Worm (Caenorhabditis elegans) whole organism, L4/young adult: Measurements from ENCODE around the gene lbp-7.

Experiments used
- W03F9.2 ChIP-seq: fragments of 150-350 bp; optimal IDR thresholded peaks from 2 replicates; lab custom pipeline; 2014; ENCODE audit warnings: missing biosample characterization, missing genetic modification characterization
- dao-5 ChIP-seq: sonication (generic microtip); optimal IDR thresholded peaks from 2 replicates; lab custom pipeline; 2016; ENCODE audit warnings: missing genotype, missing genetic modification characterization, moderate library complexity, missing compliant biosample characterization
- him-1 ChIP-seq: sonication (generic microtip); optimal IDR thresholded peaks from 2 replicates; lab custom pipeline; 2016; ENCODE audit warnings: missing genotype, missing genetic modification reagents, missing genetic modification characterization, missing compliant biosample characterization

lbp-7 gene

ce11 chrV:13866353-13866752 lies 13.0 kb upstream of the lbp-7 start, which contains the start of gene nhr-175:
nhr-175 (plus strand) TSS chrV:13866691.
- TF ChIP-seq him-1 (tag; lab: Kevin White, UChicago) (no peak), W03F9.2 (tag; lab: Kevin White, UChicago) (no peak), dao-5 (tag; lab: Kevin White, UChicago) (no peak)

- TF ChIP-seq him-1 (tag; lab: Kevin White, UChicago) (no peak), W03F9.2 (tag; lab: Kevin White, UChicago) (no peak), dao-5 (tag; lab: Kevin White, UChicago) (no peak)
Measured at ce11 chrV:13869551-13869950, 9.8 kb upstream of the lbp-7 start.

ce11 chrV:13872895-13873294 lies 6.5 kb upstream of the lbp-7 start, which contains the start of gene cpt-5:
cpt-5 (plus strand) TSS chrV:13873195.
- TF ChIP-seq him-1 (tag; lab: Kevin White, UChicago) (no peak), dao-5 (tag; lab: Kevin White, UChicago) (no peak), W03F9.2 (tag; lab: Kevin White, UChicago) (no peak)

- TF ChIP-seq W03F9.2 (tag; lab: Kevin White, UChicago) (no peak), dao-5 (tag; lab: Kevin White, UChicago) (no peak), him-1 (tag; lab: Kevin White, UChicago) (no peak)
Measured at ce11 chrV:13873323-13873722, 6.0 kb upstream of the lbp-7 start.

ce11 chrV:13876529-13876928 lies 2.8 kb upstream of the lbp-7 start, which contains the start of gene T22G5.1:
T22G5.1 (plus strand) TSS chrV:13876829.
- TF ChIP-seq dao-5 (tag; lab: Kevin White, UChicago) (no peak), W03F9.2 (tag; lab: Kevin White, UChicago) (no peak), him-1 (tag; lab: Kevin White, UChicago) (no peak)

ce11 chrV:13878226-13878625 lies 1.1 kb upstream of the lbp-7 start:
- TF ChIP-seq W03F9.2 (tag; lab: Kevin White, UChicago) (no peak), him-1 (tag; lab: Kevin White, UChicago) (no peak), dao-5 (tag; lab: Kevin White, UChicago) (no peak)

ce11 chrV:13880163-13880562 lies 811 bp downstream of the lbp-7 start:
- TF ChIP-seq W03F9.2 (tag; lab: Kevin White, UChicago) (no peak), him-1 (tag; lab: Kevin White, UChicago) (no peak), dao-5 (tag; lab: Kevin White, UChicago) (no peak)

- no peak for TF ChIP-seq dao-5 (tag; lab: Kevin White, UChicago)
- no peak for TF ChIP-seq W03F9.2 (tag; lab: Kevin White, UChicago)
- TF ChIP-seq him-1 (tag; lab: Kevin White, UChicago): no peak
Measured at ce11 chrV:13880607-13881006, 1.3 kb downstream of the lbp-7 start, which contains the start of gene T22G5.3. T22G5.3 (plus strand) TSS chrV:13880907.

- TF ChIP-seq dao-5 (tag; lab: Kevin White, UChicago) (no peak), W03F9.2 (tag; lab: Kevin White, UChicago) (no peak), him-1 (tag; lab: Kevin White, UChicago) (no peak)
Measured at ce11 chrV:13887358-13887757, 8.0 kb downstream of the lbp-7 start, which contains the start of gene srsx-19. srsx-19 (plus strand) TSS chrV:13887658.

- TF ChIP-seq dao-5 (tag; lab: Kevin White, UChicago) (no peak), him-1 (tag; lab: Kevin White, UChicago) (no peak), W03F9.2 (tag; lab: Kevin White, UChicago) (no peak)
Measured at ce11 chrV:13889516-13889915, 10.2 kb downstream of the lbp-7 start, which contains the start of gene spp-12. spp-12 (plus strand) TSS chrV:13889816.

ce11 chrV:13890473-13890872 lies 11.1 kb downstream of the lbp-7 start, which contains the start of gene lbp-8:
lbp-8 (plus strand) TSS chrV:13890773.
- TF ChIP-seq him-1 (tag; lab: Kevin White, UChicago) (no peak), W03F9.2 (tag; lab: Kevin White, UChicago) (no peak)

ce11 chrV:13891489-13891888 lies 12.1 kb downstream of the lbp-7 start:
- no peak for TF ChIP-seq dao-5 (tag; lab: Kevin White, UChicago)
- peak; percentile 12 for TF ChIP-seq W03F9.2 (tag; lab: Kevin White, UChicago)

ce11 chrV:13892457-13893375 lies 13.4 kb downstream of the lbp-7 start, which contains the start of gene sptl-3:
sptl-3 (plus strand) TSS chrV:13893325.
- no peak for TF ChIP-seq him-1 (tag; lab: Kevin White, UChicago)
- no peak for TF ChIP-seq W03F9.2 (tag; lab: Kevin White, UChicago)
- TF ChIP-seq dao-5 (tag; lab: Kevin White, UChicago): no peak
